Fruit fly (Drosophila melanogaster): ENCODE measurements around the gene PTPMT1.

The PTPMT1 gene

DNA sequence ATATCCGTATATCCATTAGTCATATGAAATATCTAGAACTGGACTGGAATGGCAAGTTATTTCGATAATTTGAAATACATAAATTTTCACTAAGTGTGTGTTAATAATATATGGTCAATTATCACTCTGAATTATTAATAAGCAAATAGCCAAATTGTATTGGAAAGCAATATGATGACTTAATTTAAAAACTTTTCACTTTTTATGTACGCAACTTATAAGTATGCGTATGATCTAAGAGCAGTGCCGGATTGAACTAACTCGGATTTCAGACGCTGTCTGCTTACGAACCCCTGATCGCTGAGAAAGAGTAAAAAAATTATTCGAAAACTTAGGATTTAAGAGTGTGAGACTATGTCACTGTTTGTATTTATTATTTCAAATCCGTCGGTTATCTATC, 36.6 kb upstream of the PTPMT1 start, which contains the start of gene CG10232:
CG10232 (minus strand) TSS at position 101 of the 400 bp plus-strand sequence.
- TF ChIP-seq Crg-1 (GFP tag; optimal IDR thresholded peaks at IDR 0.05) = no peak
- TF ChIP-seq CG7045 (GFP tag; optimal IDR thresholded peaks at IDR 0.05) = no peak
- TF ChIP-seq toe (GFP tag; optimal IDR thresholded peaks at IDR 0.05) = no peak
- no peak for TF ChIP-seq CG1620 (GFP tag; optimal IDR thresholded peaks at IDR 0.05)
- TF ChIP-seq CG5204 (GFP tag; optimal IDR thresholded peaks at IDR 0.05) = no peak
- no peak for TF ChIP-seq CG33017 (tag; optimal IDR thresholded peaks at IDR 0.05)

DNA sequence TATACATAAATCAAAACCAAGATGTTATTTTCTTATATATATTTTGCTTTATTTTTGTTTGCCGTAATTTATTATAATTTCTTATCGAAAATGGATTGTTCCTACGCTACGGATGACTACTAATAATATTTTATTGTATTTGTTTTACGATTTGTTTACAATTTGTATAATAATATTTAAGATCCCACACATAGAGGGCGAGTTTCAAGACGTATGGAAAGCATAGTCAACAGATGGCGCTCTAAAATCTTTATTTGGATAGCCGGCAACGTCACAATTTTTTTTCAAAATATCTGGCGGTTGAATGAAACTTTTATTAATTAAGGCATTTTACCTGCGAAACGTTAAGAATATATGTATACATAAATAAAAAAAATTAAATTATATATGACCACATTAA, 36.2 kb upstream of the PTPMT1 start:
- peak; percentile 25 for TF ChIP-seq cic (GFP tag; optimal IDR thresholded peaks at IDR 0.05)
- peak; percentile 35 for TF ChIP-seq Mnt (GFP tag; optimal IDR thresholded peaks at IDR 0.05)
- TF ChIP-seq Clk (GFP tag; optimal IDR thresholded peaks at IDR 0.05) = no peak
- no peak for TF ChIP-seq CG12768 (GFP tag; optimal IDR thresholded peaks at IDR 0.05)
- TF ChIP-seq bab1 (GFP tag; optimal IDR thresholded peaks at IDR 0.05) = peak; percentile 78
- TF ChIP-seq CG14711 (tag; optimal IDR thresholded peaks at IDR 0.05) = no peak
- peak; percentile 12 for TF ChIP-seq CG33017 (tag; optimal IDR thresholded peaks at IDR 0.05)
- TF ChIP-seq CG7101 (tag; optimal IDR thresholded peaks at IDR 0.05) = peak; percentile 58
- peak; percentile 30 for TF ChIP-seq CG7045 (GFP tag; optimal IDR thresholded peaks at IDR 0.05)
- peak; percentile 60 for TF ChIP-seq CG1620 (GFP tag; optimal IDR thresholded peaks at IDR 0.05)
- no peak for TF ChIP-seq tj (GFP tag; optimal IDR thresholded peaks at IDR 0.05)
- TF ChIP-seq kay (GFP tag; ENCODE audit: borderline replicate concordance) = peak; percentile 83
- peak; percentile 36 for TF ChIP-seq Hr96 (GFP tag; optimal IDR thresholded peaks at IDR 0.05)
- no peak for TF ChIP-seq CG11617 (GFP tag; optimal IDR thresholded peaks at IDR 0.05)
- TF ChIP-seq toe (GFP tag; optimal IDR thresholded peaks at IDR 0.05) = peak; percentile 58
- TF ChIP-seq ovo (GFP tag; optimal IDR thresholded peaks at IDR 0.05) = no peak
- peak; percentile 35 for TF ChIP-seq Crg-1 (GFP tag; optimal IDR thresholded peaks at IDR 0.05)

DNA sequence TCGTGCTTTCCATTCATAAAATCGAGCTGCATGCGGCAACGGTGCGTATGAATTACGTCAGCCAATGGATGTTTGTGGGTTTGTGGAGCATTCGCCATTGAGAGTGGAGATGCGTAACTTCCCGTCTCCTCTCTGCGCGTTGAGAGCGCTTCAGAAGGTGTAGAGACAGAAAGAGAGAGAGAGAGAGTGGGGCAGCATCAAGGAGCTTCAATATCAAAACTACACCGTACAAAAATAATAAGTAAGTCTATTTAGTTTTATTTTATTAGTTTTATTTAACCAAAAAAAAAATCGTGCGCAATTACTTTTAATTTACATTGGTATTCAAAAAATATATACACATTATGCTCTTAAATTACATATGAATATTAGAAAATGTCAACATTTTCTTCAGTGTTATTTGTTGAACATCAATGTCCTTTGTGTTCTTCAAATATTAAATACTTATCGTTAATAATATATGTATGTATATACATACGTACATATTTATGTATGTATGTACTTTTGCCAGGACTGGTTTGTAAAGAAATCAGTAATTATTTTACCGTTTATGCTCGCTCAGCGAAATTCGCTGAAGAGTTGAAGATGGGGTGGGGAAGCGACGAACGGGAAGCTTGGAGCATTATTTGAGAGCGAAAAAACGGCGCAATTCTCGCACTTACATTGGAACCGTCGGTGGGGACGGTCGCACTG, 35.3 kb upstream of the PTPMT1 start, which contains the start of gene CG10365:
CG10365 (plus strand) TSS at position 652 of the 693 bp plus-strand sequence.
- TF ChIP-seq CG1620 (GFP tag; optimal IDR thresholded peaks at IDR 0.05) (no peak), cic (GFP tag; optimal IDR thresholded peaks at IDR 0.05) (no peak), CG33017 (tag; optimal IDR thresholded peaks at IDR 0.05) (peak; percentile 83), tj (GFP tag; optimal IDR thresholded peaks at IDR 0.05) (peak; percentile 98), Clk (GFP tag; optimal IDR thresholded peaks at IDR 0.05) (no peak), CG14711 (tag; optimal IDR thresholded peaks at IDR 0.05) (peak; percentile 83), CG7101 (tag; optimal IDR thresholded peaks at IDR 0.05) (peak; percentile 78), kay (GFP tag; ENCODE audit: borderline replicate concordance) (peak; percentile 81), pad (GFP tag; optimal IDR thresholded peaks at IDR 0.05) (peak; percentile 98), bab1 (GFP tag; optimal IDR thresholded peaks at IDR 0.05) (no peak), toe (GFP tag; optimal IDR thresholded peaks at IDR 0.05) (no peak), CG5204 (GFP tag; optimal IDR thresholded peaks at IDR 0.05) (peak; percentile 27), CG11617 (GFP tag; optimal IDR thresholded peaks at IDR 0.05) (no peak), CG7045 (GFP tag; optimal IDR thresholded peaks at IDR 0.05) (peak; percentile 73), Crg-1 (GFP tag; optimal IDR thresholded peaks at IDR 0.05) (no peak), cnc (optimal IDR thresholded peaks at IDR 0.05) (no peak), Mnt (GFP tag; optimal IDR thresholded peaks at IDR 0.05) (no peak), ovo (GFP tag; optimal IDR thresholded peaks at IDR 0.05) (no peak), CG12768 (GFP tag; optimal IDR thresholded peaks at IDR 0.05) (no peak), Hr96 (GFP tag; optimal IDR thresholded peaks at IDR 0.05) (no peak)

DNA sequence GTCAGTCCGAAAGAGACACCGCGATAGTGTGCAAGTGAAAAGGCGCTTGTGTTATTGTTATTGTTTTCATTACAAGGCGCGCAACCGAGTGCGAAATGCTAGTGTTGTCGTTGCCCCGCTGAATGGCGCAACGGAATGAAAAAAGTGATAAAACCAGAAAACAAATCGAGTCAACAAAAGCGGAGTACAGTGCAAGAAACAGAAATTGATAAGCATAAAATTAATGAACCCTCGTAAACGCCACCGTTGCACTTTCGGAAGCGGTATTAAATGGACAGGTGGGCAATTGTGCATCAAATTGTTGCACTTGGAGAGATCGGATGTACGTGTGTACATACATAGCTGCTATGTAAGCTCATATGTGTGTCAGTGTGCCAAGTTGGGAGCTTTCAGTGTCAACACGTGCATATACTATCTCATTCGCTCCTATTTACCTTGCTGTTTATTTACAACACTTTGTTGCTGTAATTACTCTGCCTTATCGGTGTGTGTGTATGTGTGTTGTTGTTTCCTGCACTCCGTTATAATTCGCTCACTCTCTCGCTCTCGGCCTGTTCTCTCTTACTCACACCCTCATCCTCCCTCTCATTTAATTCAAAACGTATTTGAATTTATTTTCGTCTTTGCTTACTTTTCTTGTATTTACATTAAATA, 34.6 kb upstream of the PTPMT1 start:
- TF ChIP-seq kay (GFP tag; ENCODE audit: borderline replicate concordance) = peak; percentile 98
- peak; percentile 4 for TF ChIP-seq bab1 (GFP tag; optimal IDR thresholded peaks at IDR 0.05)
- TF ChIP-seq CG12768 (GFP tag; optimal IDR thresholded peaks at IDR 0.05) = peak; percentile 55
- no peak for TF ChIP-seq CG1620 (GFP tag; optimal IDR thresholded peaks at IDR 0.05)
- peak; percentile 99 for TF ChIP-seq cic (GFP tag; optimal IDR thresholded peaks at IDR 0.05)
- peak; percentile 92 for TF ChIP-seq Crg-1 (GFP tag; optimal IDR thresholded peaks at IDR 0.05)
- TF ChIP-seq CG11617 (GFP tag; optimal IDR thresholded peaks at IDR 0.05) = peak; percentile 79
- TF ChIP-seq Mnt (GFP tag; optimal IDR thresholded peaks at IDR 0.05) = peak; percentile 91
- TF ChIP-seq CG14711 (tag; optimal IDR thresholded peaks at IDR 0.05) = no peak
- TF ChIP-seq CG5204 (GFP tag; optimal IDR thresholded peaks at IDR 0.05) = peak; percentile 11
- no peak for TF ChIP-seq cnc (optimal IDR thresholded peaks at IDR 0.05)
- peak; percentile 94 for TF ChIP-seq ovo (GFP tag; optimal IDR thresholded peaks at IDR 0.05)
- TF ChIP-seq Hr96 (GFP tag; optimal IDR thresholded peaks at IDR 0.05) = peak; percentile 65
- TF ChIP-seq toe (GFP tag; optimal IDR thresholded peaks at IDR 0.05) = peak; percentile 54
- TF ChIP-seq tj (GFP tag; optimal IDR thresholded peaks at IDR 0.05) = peak; percentile 88
- TF ChIP-seq CG7101 (tag; optimal IDR thresholded peaks at IDR 0.05) = peak; percentile 77
- peak; percentile 89 for TF ChIP-seq pad (GFP tag; optimal IDR thresholded peaks at IDR 0.05)
- TF ChIP-seq CG33017 (tag; optimal IDR thresholded peaks at IDR 0.05) = peak; percentile 72
- peak; percentile 80 for TF ChIP-seq CG7045 (GFP tag; optimal IDR thresholded peaks at IDR 0.05)
- TF ChIP-seq Clk (GFP tag; optimal IDR thresholded peaks at IDR 0.05) = peak; percentile 81

DNA sequence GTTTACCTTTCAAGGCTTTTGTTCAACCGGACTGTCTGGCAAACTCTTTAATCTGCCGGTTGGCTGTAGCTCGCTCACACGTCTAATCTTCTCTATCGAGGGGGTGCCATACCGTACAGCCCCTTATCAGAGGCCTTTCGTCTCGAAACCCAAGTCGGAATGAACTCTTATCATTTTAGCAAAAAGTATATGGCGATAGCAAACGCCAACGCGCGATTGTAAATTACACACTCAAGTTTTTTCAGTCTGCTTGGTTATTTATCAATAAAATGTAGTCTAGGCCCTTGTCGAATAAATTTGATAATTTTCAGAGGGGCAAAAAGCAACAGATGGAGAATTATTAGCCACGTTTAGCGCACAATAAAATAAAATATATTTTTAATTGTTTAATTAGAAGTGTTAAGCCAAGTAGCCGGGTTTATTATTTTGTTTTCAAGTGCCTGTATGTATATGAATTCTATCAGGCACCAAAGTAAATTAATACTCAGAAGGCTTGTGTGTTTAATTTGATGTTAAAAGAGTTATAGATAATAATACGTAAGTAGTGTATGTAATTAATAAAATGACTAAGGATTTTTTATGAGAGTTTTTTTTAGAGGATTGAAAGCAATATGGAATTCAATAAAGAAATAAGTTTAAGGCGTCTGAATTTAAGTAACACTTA, 33.2 kb upstream of the PTPMT1 start:
- TF ChIP-seq cic (GFP tag; optimal IDR thresholded peaks at IDR 0.05) (peak; percentile 90), ovo (GFP tag; optimal IDR thresholded peaks at IDR 0.05) (no peak), pad (GFP tag; optimal IDR thresholded peaks at IDR 0.05) (no peak), CG12768 (GFP tag; optimal IDR thresholded peaks at IDR 0.05) (peak; percentile 18), cnc (optimal IDR thresholded peaks at IDR 0.05) (peak in 1 of 2 experiments; percentile 16), CG33017 (tag; optimal IDR thresholded peaks at IDR 0.05) (peak; percentile 24), Mnt (GFP tag; optimal IDR thresholded peaks at IDR 0.05) (peak; percentile 34)

Measured in whole organism, adult.